Fruit fly (Drosophila melanogaster) whole organism: Measurements from ENCODE around the gene PolD2.

Experiments
- CG8478 ChIP-seq: fragments of >200 bp; optimal IDR thresholded peaks from 2 replicates; lab custom pipeline; 2018; ENCODE audit warnings: inconsistent platforms
- Dll ChIP-seq: fragments of >200 bp; optimal IDR thresholded peaks from 2 replicates; lab custom pipeline; 2017
- EcR ChIP-seq, 2 experiments: fragments of >200 bp; optimal IDR thresholded peaks; 2 replicates each; lab custom pipeline; 2017; ENCODE audit warnings: missing biosample characterization in 2 of 2, missing genetic modification characterization in 2 of 2, missing genetic modification reagents in 2 of 2
- pan ChIP-seq: fragments of >200 bp; optimal IDR thresholded peaks from 2 replicates; lab custom pipeline; 2017
- psq ChIP-seq: fragments of >200 bp; optimal IDR thresholded peaks from 2 replicates; lab custom pipeline; 2017
- usp ChIP-seq: fragments of >200 bp; optimal IDR thresholded peaks from 2 replicates; lab custom pipeline; 2017; ENCODE audit warnings: missing biosample characterization, missing genetic modification characterization, mixed read lengths

DNA sequence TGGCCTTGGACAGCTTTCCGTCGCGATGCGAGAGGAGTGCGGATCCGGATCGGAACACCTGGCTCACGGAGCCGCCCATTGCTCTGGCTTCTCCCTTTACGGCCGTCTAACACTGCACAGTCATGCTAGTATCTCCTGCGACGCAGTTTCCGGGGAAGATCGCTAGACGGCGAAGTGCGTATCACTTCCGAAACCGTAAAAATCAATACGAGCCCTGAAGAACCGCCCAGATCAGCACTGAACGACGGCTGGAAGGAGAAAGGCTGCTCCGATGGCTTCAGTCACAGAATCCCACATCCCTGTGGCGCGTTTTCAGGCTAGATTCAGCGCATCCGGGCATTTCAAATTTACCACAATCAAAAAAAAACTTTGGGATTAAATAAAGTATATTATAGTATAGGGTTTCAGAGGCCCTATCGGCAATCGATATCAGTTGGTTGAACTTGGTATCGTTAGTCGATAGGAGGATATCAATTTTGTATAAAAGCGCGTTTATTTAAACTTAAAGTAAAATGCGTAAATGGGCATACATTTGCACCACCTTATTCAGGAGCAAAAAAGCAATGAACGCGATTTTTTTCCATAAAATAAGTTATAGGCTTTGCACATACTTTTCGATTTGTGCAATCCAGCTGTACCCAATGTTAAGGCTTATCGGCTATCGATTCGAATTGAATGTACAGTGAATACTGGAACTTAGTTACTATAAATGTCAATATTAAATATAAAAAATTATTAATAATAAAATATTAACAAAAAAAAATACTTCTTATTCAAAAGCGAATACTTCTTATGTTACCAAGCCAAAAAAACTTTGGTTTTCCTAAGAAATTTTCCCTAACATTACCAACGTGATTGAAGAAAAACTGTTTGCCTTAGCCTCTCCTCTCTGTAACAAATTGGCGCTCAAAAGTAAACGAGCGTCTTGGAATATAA, at the start of gene PolD2, which contains the start of gene CG13933:
- TF ChIP-seq Dll (no peak), pan (lab: Kevin White, UChicago) (no peak), CG8478 (lab: Kevin White, UChicago) (no peak), psq (lab: Kevin White, UChicago) (no peak), usp (GFP tag; lab: Kevin White, UChicago) (no peak), EcR (GFP tag; optimal IDR thresholded peaks at IDR 0.05; lab: Kevin White, UChicago) (no peak)
